Worm (Caenorhabditis elegans): ENCODE results near the gene str-161.

DNA sequence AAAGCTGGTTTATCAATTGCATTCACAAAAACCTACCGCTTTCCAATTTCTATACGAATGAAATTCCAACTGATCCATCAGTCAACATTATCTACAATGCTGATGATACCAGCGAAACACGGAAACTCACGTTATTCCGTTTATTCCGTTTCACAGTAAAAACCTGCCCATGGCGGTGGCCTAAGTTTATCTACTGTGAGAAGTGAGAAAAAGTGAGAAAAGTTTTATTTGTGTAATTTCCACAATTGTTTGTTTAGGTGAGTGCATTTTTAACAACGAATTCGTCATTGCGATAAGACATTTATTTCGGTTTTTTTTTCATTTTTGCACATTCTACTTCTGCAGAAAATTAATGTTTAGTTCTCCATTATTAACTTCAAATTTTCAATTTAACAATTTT is 26.2 kb upstream of the str-161 start, which contains the start of gene Y9C9A.8:
- no peak for TF ChIP-seq snpc-1.1 (tag; optimal IDR thresholded peaks at IDR 0.05; ENCODE audit: insufficient read depth)
- no peak for TF ChIP-seq gei-17 (GFP tag; optimal IDR thresholded peaks at IDR 0.05)
- TF ChIP-seq lin-40 (tag; optimal IDR thresholded peaks at IDR 0.05): no peak
- TF ChIP-seq snpc-3.4 (tag; optimal IDR thresholded peaks at IDR 0.05): no peak
- no peak for TF ChIP-seq unc-62 (GFP tag; optimal IDR thresholded peaks at IDR 0.05)
- no peak for TF ChIP-seq pha-4 (tag; optimal IDR thresholded peaks at IDR 0.05)
- TF ChIP-seq F49E8.2 (tag; optimal IDR thresholded peaks at IDR 0.05; ENCODE audit: insufficient read depth): no peak
- no peak for TF ChIP-seq nfya-1 (tag; optimal IDR thresholded peaks at IDR 0.05; ENCODE audit: borderline replicate concordance, insufficient read depth)
- TF ChIP-seq madf-3 (GFP tag; IDR thresholded peaks at IDR 0.05): no peak
- no peak for TF ChIP-seq T07F8.4 (tag; optimal IDR thresholded peaks at IDR 0.05)
- no peak for TF ChIP-seq ama-1 (optimal IDR thresholded peaks at IDR 0.05)
- TF ChIP-seq ama-1 (GFP tag; optimal IDR thresholded peaks at IDR 0.05): no peak
- no peak for TF ChIP-seq B0035.1 (tag; optimal IDR thresholded peaks at IDR 0.05)
- no peak for TF ChIP-seq snpc-1.3 (tag; optimal IDR thresholded peaks at IDR 0.05; ENCODE audit: insufficient read depth)

All from whole organism, young adult.